Worm (Caenorhabditis elegans): ENCODE results near the gene pes-10.

The pes-10 gene

ce11 chrII:12798814-12799213 is 48.8 kb downstream of the pes-10 start (continued):
- TF ChIP-seq nhr-42 (GFP tag; IDR thresholded peaks at IDR 0.05), result peak; percentile 80; the same call in 1 of the 2 replicates
- no peak for TF ChIP-seq attf-4 (tag; optimal IDR thresholded peaks at IDR 0.05)
- peak; percentile 16 for TF ChIP-seq pqm-1 (tag; optimal IDR thresholded peaks at IDR 0.05)
- TF ChIP-seq mep-1 (tag; optimal IDR thresholded peaks at IDR 0.05), result peak; percentile 77
- TF ChIP-seq set-16 (GFP tag; IDR thresholded peaks at IDR 0.05), result peak; percentile 89
- TF ChIP-seq saeg-2 (GFP tag; IDR thresholded peaks at IDR 0.05), result peak; percentile 89
- peak; percentile 84 for TF ChIP-seq mxl-3 (GFP tag; optimal IDR thresholded peaks at IDR 0.05)
- TF ChIP-seq zip-2 (tag; optimal IDR thresholded peaks at IDR 0.05), result no peak
- peak; percentile 78 for TF ChIP-seq pha-4 (GFP tag; IDR thresholded peaks at IDR 0.05)
- TF ChIP-seq pha-4 (tag; optimal IDR thresholded peaks at IDR 0.05), result no peak
- TF ChIP-seq madf-9 (GFP tag; conservative IDR thresholded peaks at IDR 0.05), result 0 out of 2 replicates have a peak, but pooled peaks have one; percentile 47
- TF ChIP-seq ceh-28 (tag; optimal IDR thresholded peaks at IDR 0.05), result no peak
- TF ChIP-seq zag-1 (tag; optimal IDR thresholded peaks at IDR 0.05), result no peak
- no peak for TF ChIP-seq lir-3 (tag; optimal IDR thresholded peaks at IDR 0.05)
- peak; percentile 97 for TF ChIP-seq aha-1 (tag)
- TF ChIP-seq F10B5.3 (tag; optimal IDR thresholded peaks at IDR 0.05), result no peak
- no peak for TF ChIP-seq ceh-62 (tag; optimal IDR thresholded peaks at IDR 0.05)
- TF ChIP-seq nhr-10 (tag; optimal IDR thresholded peaks at IDR 0.05), result peak; percentile 70
- peak; percentile 89 for TF ChIP-seq nhr-11 (tag; optimal IDR thresholded peaks at IDR 0.05)
- peak; percentile 69; the same call in 1 of the 2 replicates for TF ChIP-seq zfp-3 (GFP tag; conservative IDR thresholded peaks at IDR 0.05)
- peak; percentile 54 to 92 for TF ChIP-seq mdl-1 (tag; optimal IDR thresholded peaks at IDR 0.05)
- TF ChIP-seq php-3 (GFP tag; IDR thresholded peaks at IDR 0.05), result peak; percentile 90
- peak; percentile 56 for TF ChIP-seq jun-1 (tag; optimal IDR thresholded peaks at IDR 0.05)
- TF ChIP-seq dmd-9 (GFP tag; IDR thresholded peaks at IDR 0.05), result peak; percentile 11; the same call in 1 of the 2 replicates
- TF ChIP-seq ctbp-1 (GFP tag; IDR thresholded peaks at IDR 0.05), result peak; percentile 31; the same call in 1 of the 2 replicates
- TF ChIP-seq ceh-20 (GFP tag; IDR thresholded peaks at IDR 0.05), result peak; percentile 85
- TF ChIP-seq dpl-1 (GFP tag; optimal IDR thresholded peaks at IDR 0.05), result peak; percentile 62
- TF ChIP-seq nhr-102 (tag; optimal IDR thresholded peaks at IDR 0.05), result peak; percentile 91
- peak; percentile 56 for TF ChIP-seq lin-13 (GFP tag; optimal IDR thresholded peaks at IDR 0.05)
- TF ChIP-seq nhr-77 (tag; optimal IDR thresholded peaks at IDR 0.05), result peak; percentile 79
- TF ChIP-seq madf-5 (GFP tag; IDR thresholded peaks at IDR 0.05), result no peak
- peak; percentile 96 for TF ChIP-seq dve-1 (tag; optimal IDR thresholded peaks at IDR 0.05; ENCODE audit: insufficient read depth)
- peak; percentile 84 for TF ChIP-seq arid-1 (GFP tag; conservative IDR thresholded peaks at IDR 0.05)
- peak; percentile 46 for TF ChIP-seq duxl-1 (tag; optimal IDR thresholded peaks at IDR 0.05; ENCODE audit: poor library complexity)
- peak; percentile 74 for TF ChIP-seq lin-38 (GFP tag; IDR thresholded peaks at IDR 0.05)
- no peak for TF ChIP-seq unc-130 (GFP tag; optimal IDR thresholded peaks at IDR 0.05)
- TF ChIP-seq snpc-4 (tag; optimal IDR thresholded peaks at IDR 0.05), result no peak
- TF ChIP-seq T26A8.4 (GFP tag; IDR thresholded peaks at IDR 0.05), result peak; percentile 90
- TF ChIP-seq Y75B8A.6 (GFP tag; IDR thresholded peaks at IDR 0.05), result peak; percentile 57; the same call in 1 of the 2 replicates
- TF ChIP-seq lin-15B (tag; optimal IDR thresholded peaks at IDR 0.05), result no peak
- TF ChIP-seq D1046.2 (GFP tag; IDR thresholded peaks at IDR 0.05), result 0 out of 2 replicates have a peak, but pooled peaks have one; percentile 18
- TF ChIP-seq ceh-44 (GFP tag; IDR thresholded peaks at IDR 0.05), result no peak
- TF ChIP-seq rbr-2 (tag; optimal IDR thresholded peaks at IDR 0.05), result peak; percentile 58
- no peak for TF ChIP-seq dmd-8 (GFP tag; IDR thresholded peaks at IDR 0.05)
- peak; percentile 63 for TF ChIP-seq mes-2 (tag; optimal IDR thresholded peaks at IDR 0.05; ENCODE audit: poor library complexity, severe bottlenecking)

Measured in whole organism, L4 larva.